Fruit fly (Drosophila melanogaster) whole organism, embryonic: ENCODE measurements around the gene RpS7.

Source experiments
- Atf-2 ChIP-seq: fragments of 200-800 bp; sonication (Bioruptor generic); optimal IDR thresholded peaks from 2 replicates; lab custom pipeline; 2016; ENCODE audit warnings: missing biosample characterization, missing genetic modification characterization
- Bdp1 ChIP-seq: fragments of 200-800 bp; sonication (Bioruptor generic); optimal IDR thresholded peaks from 3 replicates; lab custom pipeline; 2016; ENCODE audit warnings: missing biosample characterization, missing genetic modification characterization
- Bgb ChIP-seq: fragments of 200-800 bp; sonication (Bioruptor generic); IDR thresholded peaks from 2 replicates; pipeline ENCODE4 v1.3.6; 2022; ENCODE audit warnings: missing biosample characterization, missing genetic modification characterization; ENCODE audit not compliant: partially characterized antibody
- CG10462 ChIP-seq: fragments of 200-800 bp; sonication (Bioruptor generic); optimal IDR thresholded peaks from 2 replicates; lab custom pipeline; 2016; ENCODE audit warnings: missing biosample characterization, missing genetic modification characterization
- CG10565 ChIP-seq: fragments of 200-800 bp; sonication (Bioruptor generic); optimal IDR thresholded peaks from 3 replicates; lab custom pipeline; 2016; ENCODE audit warnings: missing biosample characterization, mild to moderate bottlenecking, missing genetic modification characterization
- CG11247 ChIP-seq: fragments of 200-800 bp; sonication (Bioruptor generic); IDR thresholded peaks from 2 replicates; pipeline ENCODE4 v1.3.6; 2022; ENCODE audit warnings: missing biosample characterization, missing genetic modification characterization
- CG11456 ChIP-seq: fragments of 200-800 bp; sonication (Bioruptor generic); IDR thresholded peaks from 3 replicates; pipeline ENCODE4 v1.3.6; 2022; ENCODE audit warnings: missing biosample characterization, missing genetic modification characterization
- CG12219 ChIP-seq: fragments of 200-800 bp; sonication (Bioruptor generic); optimal IDR thresholded peaks from 3 replicates; lab custom pipeline; 2018; ENCODE audit warnings: missing biosample characterization, mild to moderate bottlenecking, missing genetic modification characterization
- CG12391 ChIP-seq: fragments of 200-800 bp; sonication (Bioruptor generic); optimal IDR thresholded peaks from 3 replicates; lab custom pipeline; 2018; ENCODE audit warnings: missing biosample characterization, mild to moderate bottlenecking, missing genetic modification characterization, moderate library complexity
- CG13424 ChIP-seq: fragments of 200-800 bp; sonication (Bioruptor generic); optimal IDR thresholded peaks from 2 replicates; lab custom pipeline; 2019; ENCODE audit warnings: missing biosample characterization, mild to moderate bottlenecking, missing genetic modification characterization, moderate library complexity
- CG14014 ChIP-seq: fragments of 200-800 bp; sonication (Bioruptor generic); IDR thresholded peaks from 2 replicates; pipeline ENCODE4 v1.3.6; 2022; ENCODE audit warnings: missing biosample characterization, missing genetic modification characterization
- CG17328 ChIP-seq: fragments of 200-800 bp; sonication (Bioruptor generic); IDR thresholded peaks from 2 replicates; pipeline ENCODE4 v1.3.6; 2022; ENCODE audit warnings: missing biosample characterization, missing genetic modification characterization
- CG17568 ChIP-seq: fragments of 200-800 bp; sonication (Bioruptor generic); optimal IDR thresholded peaks from 2 replicates; lab custom pipeline; 2018; ENCODE audit warnings: missing biosample characterization, mild to moderate bottlenecking, missing genetic modification characterization, moderate library complexity
- CG17829 ChIP-seq: fragments of 200-800 bp; optimal IDR thresholded peaks from 2 replicates; lab custom pipeline; 2019; ENCODE audit warnings: missing biosample characterization, mild to moderate bottlenecking, missing genetic modification characterization, moderate library complexity
- CG18011 ChIP-seq: fragments of 200-800 bp; sonication (Bioruptor generic); optimal IDR thresholded peaks from 2 replicates; lab custom pipeline; 2017; ENCODE audit warnings: missing biosample characterization, missing genetic modification characterization, mild to moderate bottlenecking, moderate library complexity, missing genotype
- CG2202 ChIP-seq: fragments of 200-800 bp; sonication (Bioruptor generic); optimal IDR thresholded peaks from 2 replicates; lab custom pipeline; 2018; ENCODE audit warnings: missing biosample characterization, mild to moderate bottlenecking, missing genetic modification characterization
- CG34224 ChIP-seq: fragments of 200-800 bp; sonication (Bioruptor generic); IDR thresholded peaks from 3 replicates; pipeline ENCODE4 v1.3.6; 2022; ENCODE audit warnings: missing biosample characterization, missing genetic modification characterization; ENCODE audit not compliant: partially characterized antibody
- CG4328 ChIP-seq: fragments of 200-800 bp; sonication (Bioruptor generic); optimal IDR thresholded peaks from 3 replicates; lab custom pipeline; 2017; ENCODE audit warnings: missing biosample characterization, missing genetic modification reagents, missing genetic modification characterization
- CG43689 ChIP-seq: fragments of 200-800 bp; sonication (Bioruptor generic); IDR thresholded peaks from 2 replicates; pipeline ENCODE4 v1.3.6; 2022; ENCODE audit warnings: missing biosample characterization, missing genetic modification characterization
- CG4854 ChIP-seq: fragments of 200-800 bp; sonication (Bioruptor generic); optimal IDR thresholded peaks from 2 replicates; lab custom pipeline; 2016; ENCODE audit warnings: missing biosample characterization, missing genetic modification characterization, inconsistent platforms
- CG6254 ChIP-seq: fragments of 200-800 bp; sonication (Bioruptor generic); optimal IDR thresholded peaks from 3 replicates; lab custom pipeline; 2017; ENCODE audit warnings: mild to moderate bottlenecking, missing biosample characterization, missing genetic modification reagents, missing genetic modification characterization
- CG6683 ChIP-seq: fragments of 200-800 bp; sonication (Bioruptor generic); optimal IDR thresholded peaks from 2 replicates; lab custom pipeline; 2017; ENCODE audit warnings: missing biosample characterization, mild to moderate bottlenecking, missing genetic modification characterization, missing genetic modification reagents
- CG7271 ChIP-seq: fragments of 200-800 bp; sonication (Bioruptor generic); optimal IDR thresholded peaks from 2 replicates; lab custom pipeline; 2018; ENCODE audit warnings: missing biosample characterization, mild to moderate bottlenecking, missing genetic modification characterization, moderate library complexity
- CG9215 ChIP-seq: fragments of 200-800 bp; sonication (Bioruptor generic); IDR thresholded peaks from 2 replicates; pipeline ENCODE4 v1.3.6; 2022; ENCODE audit warnings: missing biosample characterization, missing genetic modification characterization
- Gsc ChIP-seq: fragments of 200-800 bp; sonication (Bioruptor generic); IDR thresholded peaks from 2 replicates; pipeline ENCODE4 v1.3.6; 2022; ENCODE audit warnings: missing biosample characterization, missing genetic modification characterization
- HLH4C ChIP-seq: fragments of 200-800 bp; sonication (Bioruptor generic); IDR thresholded peaks from 3 replicates; pipeline ENCODE4 v1.3.6; 2022; ENCODE audit warnings: missing biosample characterization, missing genetic modification characterization; ENCODE audit not compliant: partially characterized antibody
- HmgD ChIP-seq: fragments of 200-800 bp; sonication (Bioruptor generic); optimal IDR thresholded peaks from 3 replicates; lab custom pipeline; 2016; ENCODE audit warnings: missing biosample characterization, missing genetic modification characterization
- Myb ChIP-seq: fragments of 200-800 bp; sonication (Bioruptor generic); optimal IDR thresholded peaks from 2 replicates; lab custom pipeline; 2016; ENCODE audit warnings: missing biosample characterization, missing genetic modification characterization
- Optix ChIP-seq: fragments of 200-800 bp; sonication (Bioruptor generic); IDR thresholded peaks from 3 replicates; pipeline ENCODE4 v1.3.6; 2022; ENCODE audit warnings: missing biosample characterization, missing genetic modification characterization
- ato ChIP-seq: fragments of 200-800 bp; sonication (Bioruptor generic); IDR thresholded peaks from 2 replicates; pipeline ENCODE4 v1.3.6; 2022; ENCODE audit warnings: missing biosample characterization, missing genetic modification characterization; ENCODE audit not compliant: partially characterized antibody
- bab2 ChIP-seq: fragments of 200-800 bp; sonication (Bioruptor generic); optimal IDR thresholded peaks from 2 replicates; lab custom pipeline; 2016; ENCODE audit warnings: missing biosample characterization, missing genetic modification characterization
- croc ChIP-seq: fragments of 200-800 bp; sonication (Bioruptor generic); conservative IDR thresholded peaks from 3 replicates; pipeline ENCODE4 v1.3.6; 2022; ENCODE audit warnings: missing biosample characterization, missing genetic modification characterization
- da ChIP-seq: fragments of 200-800 bp; sonication (Bioruptor generic); optimal IDR thresholded peaks from 2 replicates; lab custom pipeline; 2016; ENCODE audit warnings: missing biosample characterization, missing genetic modification characterization
- dan ChIP-seq: fragments of 200-800 bp; sonication (Bioruptor generic); IDR thresholded peaks from 2 replicates; pipeline ENCODE4 v1.3.6; 2022; ENCODE audit warnings: missing biosample characterization, missing genetic modification characterization
- dysf ChIP-seq: fragments of 200-800 bp; sonication (Bioruptor generic); IDR thresholded peaks from 3 replicates; pipeline ENCODE4 v1.3.6; 2022; ENCODE audit warnings: missing biosample characterization, missing genetic modification characterization
- exex ChIP-seq: fragments of 200-800 bp; sonication (Bioruptor generic); optimal IDR thresholded peaks from 4 replicates; lab custom pipeline; 2018; ENCODE audit warnings: missing biosample characterization, mild to moderate bottlenecking, missing genetic modification characterization, moderate library complexity
- grau ChIP-seq: fragments of 200-800 bp; optimal IDR thresholded peaks from 3 replicates; lab custom pipeline; 2019; ENCODE audit warnings: missing biosample characterization, mild to moderate bottlenecking, missing genetic modification characterization, moderate library complexity
- gsb-n ChIP-seq: fragments of 200-800 bp; sonication (Bioruptor generic); optimal IDR thresholded peaks from 3 replicates; lab custom pipeline; 2018; ENCODE audit warnings: missing biosample characterization, mild to moderate bottlenecking, missing genetic modification characterization
- her ChIP-seq: fragments of 200-800 bp; sonication (Bioruptor generic); optimal IDR thresholded peaks from 2 replicates; lab custom pipeline; 2016; ENCODE audit warnings: missing biosample characterization, missing genetic modification characterization
- klu ChIP-seq: fragments of 200-800 bp; sonication (Bioruptor generic); IDR thresholded peaks from 2 replicates; pipeline ENCODE4 v1.3.6; 2022; ENCODE audit warnings: missing biosample characterization, missing genetic modification characterization
- lmd ChIP-seq: fragments of 200-800 bp; sonication (Bioruptor generic); IDR thresholded peaks from 2 replicates; pipeline ENCODE4 v1.3.6; 2022; ENCODE audit warnings: missing biosample characterization, missing genetic modification characterization
- mirr ChIP-seq: fragments of 200-800 bp; sonication (Bioruptor generic); optimal IDR thresholded peaks from 3 replicates; lab custom pipeline; 2018; ENCODE audit warnings: missing biosample characterization, mild to moderate bottlenecking, missing genetic modification characterization
- nmo ChIP-seq: fragments of 200-800 bp; sonication (Bioruptor generic); optimal IDR thresholded peaks from 2 replicates; lab custom pipeline; 2018; ENCODE audit warnings: missing biosample characterization, mild to moderate bottlenecking, missing genetic modification characterization, moderate library complexity
- pita ChIP-seq: fragments of 200-800 bp; sonication (Bioruptor generic); optimal IDR thresholded peaks from 2 replicates; lab custom pipeline; 2017; ENCODE audit warnings: missing biosample characterization, mild to moderate bottlenecking, missing genetic modification characterization
- sim ChIP-seq: fragments of 200-800 bp; sonication (Bioruptor generic); IDR thresholded peaks from 2 replicates; pipeline ENCODE4 v1.3.6; 2022; ENCODE audit warnings: missing biosample characterization, missing genetic modification characterization
- tin ChIP-seq: fragments of 200-800 bp; sonication (Bioruptor generic); optimal IDR thresholded peaks from 3 replicates; lab custom pipeline; 2016; ENCODE audit warnings: missing biosample characterization, missing genetic modification characterization
- unc-4 ChIP-seq: fragments of 200-800 bp; sonication (Bioruptor generic); IDR thresholded peaks from 2 replicates; pipeline ENCODE4 v1.3.6; 2022; ENCODE audit warnings: missing biosample characterization, missing genetic modification characterization; ENCODE audit not compliant: partially characterized antibody
- wek ChIP-seq: fragments of 200-800 bp; sonication (Bioruptor generic); optimal IDR thresholded peaks from 3 replicates; lab custom pipeline; 2018; ENCODE audit warnings: missing biosample characterization, mild to moderate bottlenecking, missing genetic modification characterization, moderate library complexity
- zfh1 ChIP-seq: fragments of 200-800 bp; sonication (Bioruptor generic); IDR thresholded peaks from 3 replicates; pipeline ENCODE4 v1.3.6; 2022; ENCODE audit warnings: missing biosample characterization, missing genetic modification characterization

Gene RpS7

dm6 chr3R:30208766-30209484 lies at the start of gene RpS7 (continued):
- TF ChIP-seq CG13424 = peak; percentile 20
- TF ChIP-seq HmgD (GFP tag; lab: Kevin White, UChicago) = no peak
- TF ChIP-seq CG4854 (GFP tag; lab: Kevin White, UChicago) = peak; percentile 50
- TF ChIP-seq CG10462 (GFP tag; lab: Kevin White, UChicago) = peak; percentile 15
- TF ChIP-seq CG9215 (GFP tag; lab: Robert Waterston, UW) = no peak
- peak; percentile 76 for TF ChIP-seq CG2202 (tag; lab: Kevin White, UChicago)
- peak; percentile 96 for TF ChIP-seq her (GFP tag; lab: Kevin White, UChicago)
- peak; percentile 7 for TF ChIP-seq Atf-2 (GFP tag; lab: Kevin White, UChicago)
- no peak for TF ChIP-seq pita (GFP tag; lab: Kevin White, UChicago)
- peak; percentile 76 for TF ChIP-seq CG4328
- peak; percentile 62; the same call in 2 of the 3 replicates for TF ChIP-seq croc (GFP tag; lab: Robert Waterston, UW)
- peak; percentile 96 for TF ChIP-seq unc-4 (GFP tag; lab: Robert Waterston, UW)
- peak; percentile 96 for TF ChIP-seq HLH4C (GFP tag; lab: Robert Waterston, UW)
- TF ChIP-seq Gsc = no peak
- peak; percentile 52 for TF ChIP-seq grau (tag; lab: Kevin White, UChicago)
- peak; percentile 57; the same call in 1 of the 2 replicates for TF ChIP-seq CG43689
- peak; percentile 15 for TF ChIP-seq tin
- peak; percentile 97 for TF ChIP-seq CG34224 (GFP tag; lab: Robert Waterston, UW)
- peak; percentile 83 for TF ChIP-seq CG17328 (GFP tag; lab: Robert Waterston, UW)
- TF ChIP-seq Bgb (GFP tag; lab: Robert Waterston, UW) = peak; percentile 96
- TF ChIP-seq Optix (GFP tag; lab: Robert Waterston, UW) = peak; percentile 69; the same call in 2 of the 3 replicates
- peak; percentile 77 for TF ChIP-seq nmo
- peak; percentile 89 for TF ChIP-seq mirr (GFP tag; lab: Kevin White, UChicago)
- TF ChIP-seq da (GFP tag; lab: Kevin White, UChicago) = no peak
- TF ChIP-seq zfh1 (GFP tag; lab: Robert Waterston, UW) = peak; percentile 88
- TF ChIP-seq CG17829 = peak; percentile 78
- TF ChIP-seq CG10565 (GFP tag; lab: Kevin White, UChicago) = no peak
- TF ChIP-seq Myb (GFP tag; lab: Kevin White, UChicago) = peak; percentile 89
- TF ChIP-seq CG7271 = peak; percentile 74
- peak; percentile 23 for TF ChIP-seq bab2 (GFP tag; lab: Kevin White, UChicago)
- peak; percentile 42 for TF ChIP-seq CG6254
- peak; percentile 71 for TF ChIP-seq CG12219
- no peak for TF ChIP-seq dan (GFP tag; lab: Robert Waterston, UW)
- TF ChIP-seq klu (GFP tag; lab: Robert Waterston, UW) = no peak
- peak; percentile 39 for TF ChIP-seq exex (tag; lab: Kevin White, UChicago)
- peak; percentile 53 for TF ChIP-seq Bdp1 (GFP tag; lab: Kevin White, UChicago)
- TF ChIP-seq CG6683 (GFP tag; lab: Kevin White, UChicago) = peak; percentile 46
- TF ChIP-seq CG12391 = peak; percentile 72
- peak; percentile 91 for TF ChIP-seq CG11456 (GFP tag; lab: Robert Waterston, UW)
- peak; percentile 46 for TF ChIP-seq gsb-n (tag; lab: Kevin White, UChicago)
- TF ChIP-seq wek (GFP tag; lab: Kevin White, UChicago) = peak; percentile 88
- peak; percentile 28 for TF ChIP-seq CG18011 (GFP tag; lab: Kevin White, UChicago)
- TF ChIP-seq CG17568 (GFP tag; lab: Kevin White, UChicago) = peak; percentile 90
- peak; percentile 73; the same call in 2 of the 3 replicates for TF ChIP-seq dysf (GFP tag; lab: Robert Waterston, UW)
- peak; percentile 76 for TF ChIP-seq CG14014 (GFP tag; lab: Robert Waterston, UW)
- TF ChIP-seq lmd (GFP tag; lab: Robert Waterston, UW) = peak; percentile 55
- peak; percentile 82 for TF ChIP-seq CG11247 (GFP tag; lab: Robert Waterston, UW)
- TF ChIP-seq ato (GFP tag; lab: Robert Waterston, UW) = peak; percentile 92
- peak; percentile 60; the same call in 1 of the 2 replicates for TF ChIP-seq sim (GFP tag; lab: Robert Waterston, UW)
